Fruit fly (Drosophila melanogaster) whole organism, embryonic: ENCODE data around the gene ppk24.

Source experiments
- Abd-B ChIP-seq: fragments of 200-800 bp; sonication (Bioruptor generic); optimal IDR thresholded peaks from 2 replicates; lab custom pipeline; 2018; ENCODE audit warnings: missing biosample characterization, mild to moderate bottlenecking, missing genetic modification characterization, moderate library complexity
- Atf3 ChIP-seq: fragments of 200-800 bp; sonication (Bioruptor generic); optimal IDR thresholded peaks from 3 replicates; lab custom pipeline; 2016; ENCODE audit warnings: missing biosample characterization, missing genetic modification characterization
- C15 ChIP-seq: fragments of 200-800 bp; sonication (Bioruptor generic); IDR thresholded peaks from 3 replicates; pipeline ENCODE4 v1.3.6; 2022; ENCODE audit warnings: missing biosample characterization, missing genetic modification characterization
- CG10274 ChIP-seq: fragments of 200-800 bp; sonication (Bioruptor generic); optimal IDR thresholded peaks from 3 replicates; lab custom pipeline; 2017; ENCODE audit warnings: missing biosample characterization, mild to moderate bottlenecking, missing genetic modification characterization
- CG10321 ChIP-seq: fragments of 200-800 bp; sonication (Bioruptor generic); IDR thresholded peaks from 2 replicates; pipeline ENCODE4 v1.3.6; 2022; ENCODE audit warnings: missing biosample characterization, missing genetic modification characterization
- CG11093 ChIP-seq: fragments of 200-800 bp; sonication (Bioruptor generic); IDR thresholded peaks from 3 replicates; pipeline ENCODE4 v1.3.6; 2022; ENCODE audit warnings: missing biosample characterization, missing genetic modification characterization
- CG11504 ChIP-seq: fragments of 200-800 bp; sonication (Bioruptor generic); optimal IDR thresholded peaks from 3 replicates; lab custom pipeline; 2019; ENCODE audit warnings: missing biosample characterization, mild to moderate bottlenecking, missing genetic modification characterization, moderate library complexity
- CG11560 ChIP-seq: fragments of 200-800 bp; sonication (Bioruptor generic); IDR thresholded peaks from 3 replicates; pipeline ENCODE4 v1.3.6; 2022; ENCODE audit warnings: missing biosample characterization, missing genetic modification characterization
- CG13287 ChIP-seq: fragments of 200-800 bp; sonication (Bioruptor generic); IDR thresholded peaks from 2 replicates; pipeline ENCODE4 v1.3.6; 2022; ENCODE audit warnings: missing biosample characterization, missing genetic modification characterization; ENCODE audit not compliant: partially characterized antibody
- CG13296 ChIP-seq: fragments of 200-800 bp; sonication (Bioruptor generic); optimal IDR thresholded peaks from 3 replicates; lab custom pipeline; 2018; ENCODE audit warnings: missing biosample characterization, mild to moderate bottlenecking, missing genetic modification characterization
- CG13424 ChIP-seq: fragments of 200-800 bp; sonication (Bioruptor generic); optimal IDR thresholded peaks from 2 replicates; lab custom pipeline; 2019; ENCODE audit warnings: missing biosample characterization, mild to moderate bottlenecking, missing genetic modification characterization, moderate library complexity
- CG13894 ChIP-seq: fragments of 200-800 bp; sonication (Bioruptor generic); optimal IDR thresholded peaks from 3 replicates; lab custom pipeline; 2018; ENCODE audit warnings: missing biosample characterization, mild to moderate bottlenecking, missing genetic modification characterization, moderate library complexity
- CG15073 ChIP-seq: fragments of 200-800 bp; sonication (Bioruptor generic); optimal IDR thresholded peaks from 2 replicates; lab custom pipeline; 2016; ENCODE audit warnings: missing biosample characterization, missing genetic modification characterization
- CG17328 ChIP-seq: fragments of 200-800 bp; sonication (Bioruptor generic); IDR thresholded peaks from 2 replicates; pipeline ENCODE4 v1.3.6; 2022; ENCODE audit warnings: missing biosample characterization, missing genetic modification characterization
- CG17361 ChIP-seq: fragments of 200-800 bp; sonication (Bioruptor generic); IDR thresholded peaks from 3 replicates; pipeline ENCODE4 v1.3.6; 2022; ENCODE audit warnings: missing biosample characterization, missing genetic modification characterization
- CG18476 ChIP-seq: fragments of 200-800 bp; sonication (Bioruptor generic); optimal IDR thresholded peaks from 2 replicates; lab custom pipeline; 2016; ENCODE audit warnings: missing biosample characterization, mild to moderate bottlenecking, missing genetic modification characterization
- CG2199 ChIP-seq: fragments of 200-800 bp; sonication (Bioruptor generic); IDR thresholded peaks from 3 replicates; pipeline ENCODE4 v1.3.6; 2022; ENCODE audit warnings: missing biosample characterization, missing genetic modification characterization
- CG2202 ChIP-seq: fragments of 200-800 bp; sonication (Bioruptor generic); optimal IDR thresholded peaks from 2 replicates; lab custom pipeline; 2018; ENCODE audit warnings: missing biosample characterization, mild to moderate bottlenecking, missing genetic modification characterization
- CG34376 ChIP-seq: fragments of 200-800 bp; sonication (Bioruptor generic); optimal IDR thresholded peaks from 2 replicates; lab custom pipeline; 2018; ENCODE audit warnings: missing biosample characterization, mild to moderate bottlenecking, missing genetic modification characterization
- CG6791 ChIP-seq: fragments of 200-800 bp; sonication (Bioruptor generic); IDR thresholded peaks from 3 replicates; pipeline ENCODE4 v1.3.6; 2022; ENCODE audit warnings: missing biosample characterization, missing genetic modification characterization; ENCODE audit not compliant: partially characterized antibody
- CG6813 ChIP-seq: fragments of 200-800 bp; sonication (Bioruptor generic); optimal IDR thresholded peaks from 2 replicates; lab custom pipeline; 2017; ENCODE audit warnings: missing biosample characterization, missing genetic modification characterization, mild to moderate bottlenecking, moderate library complexity, missing genetic modification reagents
- CG8478 ChIP-seq: fragments of >200 bp; optimal IDR thresholded peaks from 2 replicates; lab custom pipeline; 2018
- CG9932 ChIP-seq: fragments of 200-800 bp; sonication (Bioruptor generic); IDR thresholded peaks from 2 replicates; pipeline ENCODE4 v1.3.6; 2022; ENCODE audit warnings: missing biosample characterization, missing genetic modification characterization
- D ChIP-seq, 2 experiments: fragments of 200-800 bp in 1 of 2; fragments of >200 bp in 1 of 2; sonication (Bioruptor generic) in 1 of 2; optimal IDR thresholded peaks; 2 replicates in 1 of 2; 3 replicates in 1 of 2; lab custom pipeline; 2017; ENCODE audit warnings: mild to moderate bottlenecking in 1 of 2, missing biosample characterization in 1 of 2, missing genetic modification characterization in 1 of 2, missing genetic modification reagents in 1 of 2
- Doc3 ChIP-seq: fragments of 200-800 bp; sonication (Bioruptor generic); IDR thresholded peaks from 3 replicates; pipeline ENCODE4 v1.3.6; 2022; ENCODE audit warnings: missing biosample characterization, missing genetic modification characterization; ENCODE audit not compliant: partially characterized antibody
- Hmr ChIP-seq: fragments of 200-800 bp; sonication (Bioruptor generic); optimal IDR thresholded peaks from 3 replicates; lab custom pipeline; 2017; ENCODE audit warnings: mild to moderate bottlenecking, missing biosample characterization, missing genetic modification reagents, missing genetic modification characterization
- Jarid2 ChIP-seq: fragments of 200-800 bp; sonication (Bioruptor generic); optimal IDR thresholded peaks from 3 replicates; lab custom pipeline; 2017; ENCODE audit warnings: mild to moderate bottlenecking, missing biosample characterization, missing genetic modification reagents, missing genetic modification characterization
- Myb ChIP-seq: fragments of 200-800 bp; sonication (Bioruptor generic); optimal IDR thresholded peaks from 2 replicates; lab custom pipeline; 2016; ENCODE audit warnings: missing biosample characterization, missing genetic modification characterization
- Opbp ChIP-seq: fragments of 200-800 bp; sonication (Bioruptor generic); IDR thresholded peaks from 3 replicates; pipeline ENCODE4 v1.3.6; 2022; ENCODE audit warnings: missing biosample characterization, missing genetic modification characterization; ENCODE audit not compliant: partially characterized antibody
- Spps ChIP-seq: fragments of 200-800 bp; sonication (Bioruptor generic); optimal IDR thresholded peaks from 2 replicates; lab custom pipeline; 2018; ENCODE audit warnings: missing biosample characterization, mild to moderate bottlenecking, missing genetic modification characterization
- Trl ChIP-seq, 3 experiments: fragments of >200 bp in 2 of 3; fragments of 200-800 bp in 1 of 3; sonication (Bioruptor generic) in 1 of 3; optimal IDR thresholded peaks; 2 replicates in 1 of 3; 3 replicates in 2 of 3; lab custom pipeline; 2016 to 2017; ENCODE audit warnings: missing biosample characterization in 1 of 3, missing genetic modification characterization in 1 of 3
- ab ChIP-seq: fragments of 200-800 bp; sonication (Bioruptor generic); optimal IDR thresholded peaks from 2 replicates; lab custom pipeline; 2016; ENCODE audit warnings: missing biosample characterization, missing genetic modification characterization
- al ChIP-seq: fragments of 200-800 bp; sonication (Bioruptor generic); IDR thresholded peaks from 2 replicates; pipeline ENCODE4 v1.3.6; 2022; ENCODE audit warnings: missing biosample characterization, missing genetic modification characterization
- chif ChIP-seq, 2 experiments: fragments of 200-800 bp; sonication (Bioruptor generic); optimal IDR thresholded peaks; 3 replicates each; lab custom pipeline; 2016; ENCODE audit warnings: missing biosample characterization in 2 of 2, missing genetic modification characterization in 2 of 2
- chn ChIP-seq: fragments of 200-800 bp; sonication (Bioruptor generic); optimal IDR thresholded peaks from 2 replicates; lab custom pipeline; 2016; ENCODE audit warnings: missing biosample characterization, missing genetic modification characterization
- crc ChIP-seq: fragments of 200-800 bp; sonication (Bioruptor generic); optimal IDR thresholded peaks from 2 replicates; lab custom pipeline; 2016; ENCODE audit warnings: missing biosample characterization, missing genetic modification characterization
- en ChIP-seq: fragments of 200-800 bp; sonication (Bioruptor generic); optimal IDR thresholded peaks from 2 replicates; lab custom pipeline; 2016; ENCODE audit warnings: missing biosample characterization, missing genetic modification characterization
- exex ChIP-seq: fragments of 200-800 bp; sonication (Bioruptor generic); optimal IDR thresholded peaks from 4 replicates; lab custom pipeline; 2018; ENCODE audit warnings: missing biosample characterization, mild to moderate bottlenecking, missing genetic modification characterization, moderate library complexity
- luna ChIP-seq: fragments of 200-800 bp; sonication (Bioruptor generic); optimal IDR thresholded peaks from 2 replicates; lab custom pipeline; 2016; ENCODE audit warnings: missing biosample characterization, missing genetic modification characterization
- mirr ChIP-seq: fragments of 200-800 bp; sonication (Bioruptor generic); optimal IDR thresholded peaks from 3 replicates; lab custom pipeline; 2018; ENCODE audit warnings: missing biosample characterization, mild to moderate bottlenecking, missing genetic modification characterization
- nom ChIP-seq: fragments of 200-800 bp; sonication (Bioruptor generic); optimal IDR thresholded peaks from 2 replicates; lab custom pipeline; 2017; ENCODE audit warnings: missing biosample characterization, missing genetic modification characterization, mild to moderate bottlenecking, moderate library complexity, missing genetic modification reagents
- org-1 ChIP-seq: fragments of 200-800 bp; sonication (Bioruptor generic); optimal IDR thresholded peaks from 2 replicates; lab custom pipeline; 2017; ENCODE audit warnings: missing biosample characterization, missing genetic modification characterization
- ro ChIP-seq: fragments of 200-800 bp; sonication (Bioruptor generic); IDR thresholded peaks from 2 replicates; pipeline ENCODE4 v1.3.6; 2022; ENCODE audit warnings: missing biosample characterization, missing genetic modification characterization
- sima ChIP-seq: fragments of 200-800 bp; sonication (Bioruptor generic); optimal IDR thresholded peaks from 2 replicates; lab custom pipeline; 2016; ENCODE audit warnings: missing biosample characterization, missing genetic modification characterization
- ssp ChIP-seq: fragments of 200-800 bp; sonication (Bioruptor generic); IDR thresholded peaks from 2 replicates; pipeline ENCODE4 v1.3.6; 2022; ENCODE audit warnings: missing biosample characterization, missing genetic modification characterization
- tap ChIP-seq: fragments of 200-800 bp; optimal IDR thresholded peaks from 3 replicates; lab custom pipeline; 2019; ENCODE audit warnings: missing biosample characterization, mild to moderate bottlenecking, missing genetic modification characterization, moderate library complexity
- zen ChIP-seq: fragments of 200-800 bp; sonication (Bioruptor generic); optimal IDR thresholded peaks from 3 replicates; lab custom pipeline; 2018; ENCODE audit warnings: missing biosample characterization, mild to moderate bottlenecking, missing genetic modification characterization, moderate library complexity
- zf30C ChIP-seq: fragments of 200-800 bp; sonication (Bioruptor generic); optimal IDR thresholded peaks from 3 replicates; lab custom pipeline; 2018; ENCODE audit warnings: missing biosample characterization, mild to moderate bottlenecking, missing genetic modification characterization

ppk24 gene

dm6 chr3R:31308855-31309646, 43.5 kb downstream of the ppk24 start (continued):
- no peak for TF ChIP-seq Doc3
- peak; percentile 10 for TF ChIP-seq CG18476 (GFP tag; lab: Kevin White, UChicago)
- no peak; the same call in 2 of the 3 replicates for TF ChIP-seq CG11093
- peak; percentile 43 for TF ChIP-seq CG13424 (tag; lab: Kevin White, UChicago)
- TF ChIP-seq Atf3 (GFP tag; lab: Kevin White, UChicago), result no peak
- TF ChIP-seq ssp (GFP tag; lab: Robert Waterston, UW), result no peak
- TF ChIP-seq luna, result no peak
- TF ChIP-seq Myb (GFP tag; lab: Kevin White, UChicago), result no peak
- TF ChIP-seq CG11560 (tag; lab: Robert Waterston, UW), result no peak
- TF ChIP-seq CG6813 (GFP tag; lab: Kevin White, UChicago), result no peak
- no peak for TF ChIP-seq CG10321 (GFP tag; lab: Robert Waterston, UW)
- no peak for TF ChIP-seq D (optimal IDR thresholded peaks at IDR 0.05; lab: Kevin White, UChicago)
- TF ChIP-seq D (GFP tag; optimal IDR thresholded peaks at IDR 0.05; lab: Kevin White, UChicago), result peak; percentile 64
- TF ChIP-seq chif (GFP tag; optimal IDR thresholded peaks at IDR 0.05; lab: Kevin White, UChicago), result peak in 1 of 2 experiments; percentile 27
- TF ChIP-seq CG13287 (GFP tag; lab: Robert Waterston, UW), result no peak
- no peak for TF ChIP-seq CG13894 (tag; lab: Kevin White, UChicago)
- TF ChIP-seq CG2202, result peak; percentile 69
- TF ChIP-seq CG17361 (GFP tag; lab: Robert Waterston, UW), result 0 out of 3 replicates have a peak, but pooled peaks have one; percentile 43
- TF ChIP-seq Trl (optimal IDR thresholded peaks at IDR 0.05; lab: Kevin White, UChicago), result no peak
- no peak for TF ChIP-seq Trl (GFP tag; optimal IDR thresholded peaks at IDR 0.05; lab: Kevin White, UChicago)
- TF ChIP-seq CG34376, result no peak
- no peak for TF ChIP-seq en (GFP tag; lab: Kevin White, UChicago)
- peak; percentile 38 for TF ChIP-seq org-1 (GFP tag; lab: Kevin White, UChicago)
- no peak for TF ChIP-seq ab (GFP tag; lab: Kevin White, UChicago)
- no peak for TF ChIP-seq sima (GFP tag; lab: Kevin White, UChicago)
- TF ChIP-seq zen, result no peak
- no peak for TF ChIP-seq CG15073
- TF ChIP-seq Opbp (GFP tag; lab: Robert Waterston, UW), result no peak
- TF ChIP-seq Abd-B (GFP tag; lab: Kevin White, UChicago), result no peak
- TF ChIP-seq Hmr (GFP tag; lab: Kevin White, UChicago), result no peak
- no peak for TF ChIP-seq Jarid2 (GFP tag; lab: Kevin White, UChicago)
- no peak for TF ChIP-seq crc (GFP tag; lab: Kevin White, UChicago)
- TF ChIP-seq C15 (GFP tag; lab: Robert Waterston, UW), result no peak
- peak; percentile 41 for TF ChIP-seq CG11504
- TF ChIP-seq Spps (tag; lab: Kevin White, UChicago), result no peak
- no peak for TF ChIP-seq nom (GFP tag; lab: Kevin White, UChicago)
- no peak for TF ChIP-seq CG8478 (lab: Kevin White, UChicago)
- no peak for TF ChIP-seq mirr (GFP tag; lab: Kevin White, UChicago)
- no peak for TF ChIP-seq CG13296 (GFP tag; lab: Kevin White, UChicago)
- TF ChIP-seq zf30C (GFP tag; lab: Kevin White, UChicago), result no peak
- TF ChIP-seq CG17328 (GFP tag; lab: Robert Waterston, UW), result 0 out of 2 replicates have a peak, but pooled peaks have one; percentile 19
- no peak for TF ChIP-seq ro (GFP tag; lab: Robert Waterston, UW)
- no peak for TF ChIP-seq chn (GFP tag; lab: Kevin White, UChicago)
- TF ChIP-seq al, result no peak
- TF ChIP-seq CG10274 (GFP tag; lab: Kevin White, UChicago), result no peak
- TF ChIP-seq CG2199, result no peak
- no peak for TF ChIP-seq exex
- peak; percentile 35 for TF ChIP-seq tap (tag; lab: Kevin White, UChicago)
- TF ChIP-seq CG6791 (GFP tag; lab: Robert Waterston, UW), result no peak
- TF ChIP-seq CG9932 (GFP tag; lab: Robert Waterston, UW), result no peak
